Fruit fly (Drosophila melanogaster) whole organism, embryonic: ENCODE measurements around the gene Tsp96F.
A peak's percentile ranks its signal among the peaks of the same experiment; 100 is the strongest.

Source experiments
- Abd-B ChIP-seq: fragments of 200-800 bp; sonication (Bioruptor generic); optimal IDR thresholded peaks from 2 replicates; lab custom pipeline; 2018; ENCODE audit warnings: missing biosample characterization, mild to moderate bottlenecking, missing genetic modification characterization, moderate library complexity
- CG10267 ChIP-seq: fragments of 200-800 bp; sonication (Bioruptor generic); optimal IDR thresholded peaks from 2 replicates; lab custom pipeline; 2018; ENCODE audit warnings: missing biosample characterization, mild to moderate bottlenecking, missing genetic modification characterization, moderate library complexity
- CG10959 ChIP-seq: fragments of 200-800 bp; sonication (Bioruptor generic); IDR thresholded peaks from 2 replicates; pipeline ENCODE4 v1.3.6; 2022; ENCODE audit warnings: missing biosample characterization, missing genetic modification characterization
- CG11085 ChIP-seq: fragments of 200-800 bp; sonication (Bioruptor generic); IDR thresholded peaks from 2 replicates; pipeline ENCODE4 v1.3.6; 2022; ENCODE audit warnings: missing biosample characterization, missing genetic modification characterization
- CG11398 ChIP-seq: fragments of 200-800 bp; sonication (Bioruptor generic); optimal IDR thresholded peaks from 2 replicates; lab custom pipeline; 2016; ENCODE audit warnings: missing biosample characterization, missing genetic modification characterization
- CG12391 ChIP-seq: fragments of 200-800 bp; sonication (Bioruptor generic); optimal IDR thresholded peaks from 3 replicates; lab custom pipeline; 2018; ENCODE audit warnings: missing biosample characterization, mild to moderate bottlenecking, missing genetic modification characterization, moderate library complexity
- CG14441 ChIP-seq: fragments of 200-800 bp; sonication (Bioruptor generic); IDR thresholded peaks from 2 replicates; pipeline ENCODE4 v1.3.6; 2022; ENCODE audit warnings: missing biosample characterization, missing genetic modification characterization
- CG14965 ChIP-seq: fragments of 200-800 bp; sonication (Bioruptor generic); optimal IDR thresholded peaks from 2 replicates; lab custom pipeline; 2016; ENCODE audit warnings: missing biosample characterization, missing genetic modification characterization, borderline replicate concordance
- CG17359 ChIP-seq: fragments of 200-800 bp; sonication (Bioruptor generic); optimal IDR thresholded peaks from 3 replicates; lab custom pipeline; 2018; ENCODE audit warnings: missing biosample characterization, mild to moderate bottlenecking, missing genetic modification characterization, moderate library complexity
- CG17568 ChIP-seq: fragments of 200-800 bp; sonication (Bioruptor generic); optimal IDR thresholded peaks from 2 replicates; lab custom pipeline; 2018; ENCODE audit warnings: missing biosample characterization, mild to moderate bottlenecking, missing genetic modification characterization, moderate library complexity
- CG3281 ChIP-seq: fragments of 200-800 bp; sonication (Bioruptor generic); optimal IDR thresholded peaks from 3 replicates; lab custom pipeline; 2017; ENCODE audit warnings: missing biosample characterization, mild to moderate bottlenecking, missing genetic modification characterization
- CG4707 ChIP-seq: fragments of 200-800 bp; sonication (Bioruptor generic); optimal IDR thresholded peaks from 2 replicates; lab custom pipeline; 2018; ENCODE audit warnings: missing biosample characterization, mild to moderate bottlenecking, missing genetic modification characterization, moderate library complexity
- CG4730 ChIP-seq: fragments of 200-800 bp; sonication (Bioruptor generic); IDR thresholded peaks from 2 replicates; pipeline ENCODE4 v1.3.6; 2022; ENCODE audit warnings: missing biosample characterization, missing genetic modification characterization
- CG6791 ChIP-seq: fragments of 200-800 bp; sonication (Bioruptor generic); IDR thresholded peaks from 3 replicates; pipeline ENCODE4 v1.3.6; 2022; ENCODE audit warnings: missing biosample characterization, missing genetic modification characterization; ENCODE audit not compliant: partially characterized antibody
- CG7786 ChIP-seq: fragments of 200-800 bp; sonication (Bioruptor generic); optimal IDR thresholded peaks from 2 replicates; lab custom pipeline; 2016; ENCODE audit warnings: missing biosample characterization, missing genetic modification characterization
- CG8089 ChIP-seq: fragments of 200-800 bp; sonication (Bioruptor generic); optimal IDR thresholded peaks from 3 replicates; lab custom pipeline; 2016; ENCODE audit warnings: missing biosample characterization, missing genetic modification characterization
- CG8290 ChIP-seq, 3 experiments: fragments of 200-800 bp; sonication (Bioruptor generic); optimal IDR thresholded peaks; 2 replicates each; lab custom pipeline; 2016 to 2019; ENCODE audit warnings: missing biosample characterization in 3 of 3, missing genetic modification characterization in 3 of 3, mild to moderate bottlenecking in 2 of 3, moderate library complexity in 1 of 3
- CG8924 ChIP-seq: fragments of 200-800 bp; optimal IDR thresholded peaks from 3 replicates; lab custom pipeline; 2019; ENCODE audit warnings: missing biosample characterization, mild to moderate bottlenecking, missing genetic modification characterization, moderate library complexity
- CG9932 ChIP-seq: fragments of 200-800 bp; sonication (Bioruptor generic); IDR thresholded peaks from 2 replicates; pipeline ENCODE4 v1.3.6; 2022; ENCODE audit warnings: missing biosample characterization, missing genetic modification characterization
- CHES-1-like ChIP-seq: fragments of 200-800 bp; sonication (Bioruptor generic); optimal IDR thresholded peaks from 2 replicates; lab custom pipeline; 2016; ENCODE audit warnings: missing biosample characterization, missing genetic modification characterization
- Dfd ChIP-seq, 2 experiments: fragments of >200 bp; optimal IDR thresholded peaks; 2 replicates each; lab custom pipeline; 2017; ENCODE audit warnings: missing biosample characterization in 2 of 2, missing genetic modification characterization in 2 of 2
- Ets65A ChIP-seq: fragments of 200-800 bp; sonication (Bioruptor generic); peaks from one replicate; lab custom pipeline; 2016; ENCODE audit warnings: missing biosample characterization, missing genetic modification characterization
- HLH3B ChIP-seq: fragments of 200-800 bp; sonication (Bioruptor generic); IDR thresholded peaks from 2 replicates; pipeline ENCODE4 v1.3.6; 2022; ENCODE audit warnings: missing biosample characterization, missing genetic modification characterization
- Med ChIP-seq: fragments of 200-800 bp; sonication (Bioruptor generic); peaks from one replicate; lab custom pipeline; 2016; ENCODE audit warnings: missing biosample characterization, missing genetic modification characterization, mild to moderate bottlenecking, inconsistent platforms, moderate library complexity
- Mrtf ChIP-seq: fragments of 200-800 bp; sonication (Bioruptor generic); IDR thresholded peaks from 3 replicates; pipeline ENCODE4 v1.3.6; 2022; ENCODE audit warnings: missing biosample characterization, missing genetic modification characterization
- Nf-YC ChIP-seq: fragments of 200-800 bp; optimal IDR thresholded peaks from 3 replicates; lab custom pipeline; 2019; ENCODE audit warnings: missing biosample characterization, mild to moderate bottlenecking, missing genetic modification characterization, moderate library complexity
- Oaz ChIP-seq: fragments of 200-800 bp; sonication (Bioruptor generic); IDR thresholded peaks from 2 replicates; pipeline ENCODE4 v1.3.6; 2022; ENCODE audit warnings: missing biosample characterization, missing genetic modification characterization
- Optix ChIP-seq: fragments of 200-800 bp; sonication (Bioruptor generic); IDR thresholded peaks from 3 replicates; pipeline ENCODE4 v1.3.6; 2022; ENCODE audit warnings: missing biosample characterization, missing genetic modification characterization
- Six4 ChIP-seq: fragments of 200-800 bp; sonication (Bioruptor generic); optimal IDR thresholded peaks from 2 replicates; lab custom pipeline; 2016; ENCODE audit warnings: missing biosample characterization, missing genetic modification characterization
- br ChIP-seq: fragments of >200 bp; optimal IDR thresholded peaks from 2 replicates; lab custom pipeline; 2017
- dati ChIP-seq: fragments of 200-800 bp; sonication (Bioruptor generic); IDR thresholded peaks from 2 replicates; pipeline ENCODE4 v1.3.6; 2022; ENCODE audit warnings: missing biosample characterization, missing genetic modification characterization
- dysf ChIP-seq: fragments of 200-800 bp; sonication (Bioruptor generic); IDR thresholded peaks from 3 replicates; pipeline ENCODE4 v1.3.6; 2022; ENCODE audit warnings: missing biosample characterization, missing genetic modification characterization
- ems ChIP-seq: fragments of 200-800 bp; sonication (Bioruptor generic); optimal IDR thresholded peaks from 3 replicates; lab custom pipeline; 2016; ENCODE audit warnings: missing biosample characterization, missing genetic modification characterization
- en ChIP-seq: fragments of 200-800 bp; sonication (Bioruptor generic); optimal IDR thresholded peaks from 2 replicates; lab custom pipeline; 2016; ENCODE audit warnings: missing biosample characterization, missing genetic modification characterization
- eve ChIP-seq, 2 experiments: fragments of >200 bp; optimal IDR thresholded peaks; 2 replicates each; lab custom pipeline; 2017; ENCODE audit warnings: missing biosample characterization in 2 of 2, missing genetic modification characterization in 2 of 2
- fu2 ChIP-seq: fragments of 200-800 bp; sonication (Bioruptor generic); optimal IDR thresholded peaks from 2 replicates; lab custom pipeline; 2016; ENCODE audit warnings: missing biosample characterization, missing genetic modification characterization
- gem ChIP-seq: fragments of 200-800 bp; sonication (Bioruptor generic); optimal IDR thresholded peaks from 2 replicates; lab custom pipeline; 2019; ENCODE audit warnings: missing biosample characterization, mild to moderate bottlenecking, missing genetic modification characterization, moderate library complexity
- ham ChIP-seq: fragments of 200-800 bp; sonication (Bioruptor generic); IDR thresholded peaks from 2 replicates; pipeline ENCODE4 v1.3.6; 2022; ENCODE audit warnings: missing biosample characterization, missing genetic modification characterization
- lab ChIP-seq: fragments of 200-800 bp; sonication (Bioruptor generic); optimal IDR thresholded peaks from 3 replicates; lab custom pipeline; 2017; ENCODE audit warnings: missing biosample characterization, missing genetic modification characterization, mild to moderate bottlenecking, moderate library complexity, missing genetic modification reagents
- nerfin-1 ChIP-seq: fragments of 200-800 bp; sonication (Bioruptor generic); optimal IDR thresholded peaks from 3 replicates; lab custom pipeline; 2019; ENCODE audit warnings: missing biosample characterization, mild to moderate bottlenecking, missing genetic modification characterization, moderate library complexity
- nmo ChIP-seq: fragments of 200-800 bp; sonication (Bioruptor generic); optimal IDR thresholded peaks from 2 replicates; lab custom pipeline; 2018; ENCODE audit warnings: missing biosample characterization, mild to moderate bottlenecking, missing genetic modification characterization, moderate library complexity
- prd ChIP-seq, 3 experiments: fragments of >200 bp in 2 of 3; fragments of 200-800 bp in 1 of 3; sonication (Bioruptor generic) in 1 of 3; optimal IDR thresholded peaks in 2 of 3; IDR thresholded peaks in 1 of 3; 2 replicates in 2 of 3; 3 replicates in 1 of 3; pipeline versions ENCODE4 v1.3.6 to Lab custom; 2017 to 2022; ENCODE audit warnings: missing biosample characterization in 1 of 3, missing genetic modification characterization in 1 of 3
- pzg ChIP-seq: fragments of 200-800 bp; sonication (Bioruptor generic); optimal IDR thresholded peaks from 3 replicates; lab custom pipeline; 2018; ENCODE audit warnings: missing biosample characterization, mild to moderate bottlenecking, missing genetic modification characterization, moderate library complexity
- repo ChIP-seq: fragments of 200-800 bp; sonication (Bioruptor generic); optimal IDR thresholded peaks from 2 replicates; lab custom pipeline; 2016; ENCODE audit warnings: missing biosample characterization, missing genetic modification characterization
- sc ChIP-seq, 3 experiments: fragments of >200 bp in 2 of 3; fragments of 200-800 bp in 1 of 3; sonication (Bioruptor generic) in 1 of 3; optimal IDR thresholded peaks; 2 replicates in 2 of 3; 3 replicates in 1 of 3; lab custom pipeline; 2017; ENCODE audit warnings: mild to moderate bottlenecking in 1 of 3, missing biosample characterization in 1 of 3, missing genetic modification characterization in 1 of 3, missing genetic modification reagents in 1 of 3
- sima ChIP-seq: fragments of 200-800 bp; sonication (Bioruptor generic); optimal IDR thresholded peaks from 2 replicates; lab custom pipeline; 2016; ENCODE audit warnings: missing biosample characterization, missing genetic modification characterization
- sob ChIP-seq: fragments of 200-800 bp; sonication (Bioruptor generic); IDR thresholded peaks from 2 replicates; pipeline ENCODE4 v1.3.6; 2022; ENCODE audit warnings: missing biosample characterization, missing genetic modification characterization
- tll ChIP-seq, 2 experiments: fragments of 200-800 bp in 1 of 2; fragments of >200 bp in 1 of 2; sonication (Bioruptor generic) in 1 of 2; optimal IDR thresholded peaks; 2 replicates each; lab custom pipeline; 2017 to 2019; ENCODE audit warnings: missing biosample characterization in 2 of 2, missing genetic modification characterization in 2 of 2, mild to moderate bottlenecking in 1 of 2, moderate library complexity in 1 of 2
- trem ChIP-seq: fragments of 200-800 bp; optimal IDR thresholded peaks from 3 replicates; lab custom pipeline; 2019; ENCODE audit warnings: missing biosample characterization, mild to moderate bottlenecking, missing genetic modification characterization, moderate library complexity
- usp ChIP-seq: fragments of >200 bp; optimal IDR thresholded peaks from 2 replicates; lab custom pipeline; 2017; ENCODE audit warnings: missing biosample characterization, missing genetic modification characterization
- zfh2 ChIP-seq: fragments of 200-800 bp; sonication (Bioruptor generic); optimal IDR thresholded peaks from 2 replicates; lab custom pipeline; 2016; ENCODE audit warnings: missing biosample characterization, missing genetic modification characterization

The Tsp96F gene

dm6 chr3R:25885136-25885535 is 3.9 kb upstream of the Tsp96F start (continued):
- TF ChIP-seq pzg (GFP tag; lab: Kevin White, UChicago): no peak
- no peak for TF ChIP-seq CG10267
- TF ChIP-seq CG11398 (GFP tag; lab: Kevin White, UChicago): peak; percentile 30
- no peak for TF ChIP-seq Dfd (GFP tag; optimal IDR thresholded peaks at IDR 0.05; lab: Kevin White, UChicago)
- no peak for TF ChIP-seq dysf (GFP tag; lab: Robert Waterston, UW)
- TF ChIP-seq CG8924 (tag; lab: Kevin White, UChicago): peak; percentile 44
- TF ChIP-seq Mrtf (GFP tag; lab: Robert Waterston, UW): no peak
- TF ChIP-seq gem (tag; lab: Kevin White, UChicago): peak; percentile 31
- no peak for TF ChIP-seq Abd-B (GFP tag; lab: Kevin White, UChicago)
- no peak for TF ChIP-seq Nf-YC (tag; lab: Kevin White, UChicago)
- 0 out of 2 replicates have a peak, but pooled peaks have one; percentile 19 for TF ChIP-seq CG14441
- TF ChIP-seq zfh2: no peak
- TF ChIP-seq tll (GFP tag; optimal IDR thresholded peaks at IDR 0.05; lab: Kevin White, UChicago): peak in 1 of 2 experiments; percentile 39
- TF ChIP-seq CHES-1-like (GFP tag; lab: Kevin White, UChicago): no peak
- TF ChIP-seq Optix (GFP tag; lab: Robert Waterston, UW): no peak
- peak; percentile 77 for TF ChIP-seq CG4707
- TF ChIP-seq eve (GFP tag; optimal IDR thresholded peaks at IDR 0.05; lab: Kevin White, UChicago): no peak
- TF ChIP-seq CG17359 (tag; lab: Kevin White, UChicago): peak; percentile 5
- peak; percentile 43 for TF ChIP-seq CG10959 (GFP tag; lab: Robert Waterston, UW)
- no peak for TF ChIP-seq CG4730 (GFP tag; lab: Robert Waterston, UW)
- no peak for TF ChIP-seq en (GFP tag; lab: Kevin White, UChicago)
- no peak for TF ChIP-seq repo (GFP tag; lab: Kevin White, UChicago)
- TF ChIP-seq fu2 (GFP tag; lab: Kevin White, UChicago): no peak
- TF ChIP-seq CG8290 (GFP tag; optimal IDR thresholded peaks at IDR 0.05; lab: Kevin White, UChicago): no peak
- peak in 1 of 2 experiments; percentile 71 for TF ChIP-seq CG8290 (tag; optimal IDR thresholded peaks at IDR 0.05; lab: Kevin White, UChicago)
- TF ChIP-seq CG17568 (GFP tag; lab: Kevin White, UChicago): peak; percentile 74
- peak; percentile 12 for TF ChIP-seq ems (GFP tag; lab: Kevin White, UChicago)
- TF ChIP-seq ham (GFP tag; lab: Robert Waterston, UW): no peak
- no peak for TF ChIP-seq CG7786 (GFP tag; lab: Kevin White, UChicago)
- TF ChIP-seq CG12391: no peak
- TF ChIP-seq sob (GFP tag; lab: Robert Waterston, UW): no peak
- peak; percentile 22 for TF ChIP-seq lab (GFP tag; lab: Kevin White, UChicago)
- no peak for TF ChIP-seq CG14965 (GFP tag; lab: Kevin White, UChicago)
- TF ChIP-seq nmo (GFP tag; lab: Kevin White, UChicago): no peak
- TF ChIP-seq nerfin-1 (tag; lab: Kevin White, UChicago): peak; percentile 21
- TF ChIP-seq CG11085 (GFP tag; lab: Robert Waterston, UW): no peak
- no peak for TF ChIP-seq Oaz (GFP tag; lab: Robert Waterston, UW)
- no peak for TF ChIP-seq CG6791 (GFP tag; lab: Robert Waterston, UW)
- no peak for TF ChIP-seq trem
- peak; percentile 38; the same call in 1 of the 2 replicates for TF ChIP-seq HLH3B (GFP tag; lab: Robert Waterston, UW)
- TF ChIP-seq usp (GFP tag; lab: Kevin White, UChicago): no peak
- TF ChIP-seq Six4 (GFP tag; lab: Kevin White, UChicago): no peak
- TF ChIP-seq sima (GFP tag; lab: Kevin White, UChicago): no peak
- TF ChIP-seq prd (optimal IDR thresholded peaks at IDR 0.05; lab: Kevin White, UChicago): no peak
- TF ChIP-seq prd (GFP tag; IDR thresholded peaks at IDR 0.05; lab: Robert Waterston, UW): no peak
- no peak for TF ChIP-seq br (lab: Kevin White, UChicago)
- TF ChIP-seq CG3281 (GFP tag; lab: Kevin White, UChicago): no peak
- no peak for TF ChIP-seq dati (GFP tag; lab: Robert Waterston, UW)
- no peak for TF ChIP-seq sc (optimal IDR thresholded peaks at IDR 0.05; lab: Kevin White, UChicago)
- TF ChIP-seq sc (GFP tag; optimal IDR thresholded peaks at IDR 0.05; lab: Kevin White, UChicago): peak; percentile 68
- TF ChIP-seq CG9932 (GFP tag; lab: Robert Waterston, UW): no peak
- TF ChIP-seq Med: peak; percentile 38
- no peak for TF ChIP-seq Ets65A (GFP tag; lab: Kevin White, UChicago)
- peak; percentile 49 for TF ChIP-seq CG8089 (GFP tag; lab: Kevin White, UChicago)
